Fruit fly (Drosophila melanogaster) whole organism, embryonic: ENCODE measurements around the gene CycG.
A peak's percentile ranks its signal among the peaks of the same experiment; 100 is the strongest.

Source experiments
- Antp ChIP-seq: fragments of 200-800 bp; sonication (Bioruptor generic); optimal IDR thresholded peaks from 3 replicates; lab custom pipeline; 2016; ENCODE audit warnings: missing biosample characterization, missing genetic modification characterization
- Bteb2 ChIP-seq: fragments of 200-800 bp; sonication (Bioruptor generic); optimal IDR thresholded peaks from 2 replicates; lab custom pipeline; 2016; ENCODE audit warnings: missing biosample characterization, missing genetic modification characterization
- CG10462 ChIP-seq: fragments of 200-800 bp; sonication (Bioruptor generic); optimal IDR thresholded peaks from 2 replicates; lab custom pipeline; 2016; ENCODE audit warnings: missing biosample characterization, missing genetic modification characterization
- CG10959 ChIP-seq: fragments of 200-800 bp; sonication (Bioruptor generic); IDR thresholded peaks from 2 replicates; pipeline ENCODE4 v1.3.6; 2022; ENCODE audit warnings: missing biosample characterization, missing genetic modification characterization
- CG11723 ChIP-seq: fragments of 200-800 bp; sonication (Bioruptor generic); optimal IDR thresholded peaks from 2 replicates; lab custom pipeline; 2017; ENCODE audit warnings: missing biosample characterization, mild to moderate bottlenecking, missing genetic modification characterization
- CG12236 ChIP-seq: fragments of 200-800 bp; sonication (Bioruptor generic); optimal IDR thresholded peaks from 2 replicates; lab custom pipeline; 2016; ENCODE audit warnings: missing biosample characterization, missing genetic modification characterization
- CG1233 ChIP-seq: fragments of 200-800 bp; sonication (Bioruptor generic); optimal IDR thresholded peaks from 4 replicates; lab custom pipeline; 2018; ENCODE audit warnings: missing biosample characterization, mild to moderate bottlenecking, missing genetic modification characterization
- CG12769 ChIP-seq: fragments of 200-800 bp; sonication (Bioruptor generic); optimal IDR thresholded peaks from 2 replicates; lab custom pipeline; 2019; ENCODE audit warnings: missing biosample characterization, mild to moderate bottlenecking, missing genetic modification characterization, moderate library complexity
- CG14965 ChIP-seq: fragments of 200-800 bp; sonication (Bioruptor generic); optimal IDR thresholded peaks from 2 replicates; lab custom pipeline; 2016; ENCODE audit warnings: missing biosample characterization, missing genetic modification characterization, borderline replicate concordance
- CG1529 ChIP-seq: fragments of 200-800 bp; sonication (Bioruptor generic); optimal IDR thresholded peaks from 3 replicates; lab custom pipeline; 2018; ENCODE audit warnings: missing biosample characterization, missing genetic modification characterization
- CG15696 ChIP-seq: fragments of 200-800 bp; sonication (Bioruptor generic); optimal IDR thresholded peaks from 2 replicates; lab custom pipeline; 2019; ENCODE audit warnings: missing biosample characterization, mild to moderate bottlenecking, missing genetic modification characterization, moderate library complexity
- CG17186 ChIP-seq: fragments of 200-800 bp; sonication (Bioruptor generic); optimal IDR thresholded peaks from 3 replicates; lab custom pipeline; 2017; ENCODE audit warnings: missing biosample characterization, missing genetic modification reagents, missing genetic modification characterization
- CG17328 ChIP-seq: fragments of 200-800 bp; sonication (Bioruptor generic); IDR thresholded peaks from 2 replicates; pipeline ENCODE4 v1.3.6; 2022; ENCODE audit warnings: missing biosample characterization, missing genetic modification characterization
- CG17361 ChIP-seq: fragments of 200-800 bp; sonication (Bioruptor generic); IDR thresholded peaks from 3 replicates; pipeline ENCODE4 v1.3.6; 2022; ENCODE audit warnings: missing biosample characterization, missing genetic modification characterization
- CG1792 ChIP-seq: fragments of 200-800 bp; sonication (Bioruptor generic); optimal IDR thresholded peaks from 2 replicates; lab custom pipeline; 2016; ENCODE audit warnings: missing biosample characterization, missing genetic modification characterization
- CG2202 ChIP-seq: fragments of 200-800 bp; sonication (Bioruptor generic); optimal IDR thresholded peaks from 2 replicates; lab custom pipeline; 2018; ENCODE audit warnings: missing biosample characterization, mild to moderate bottlenecking, missing genetic modification characterization
- CG30020 ChIP-seq: fragments of 200-800 bp; optimal IDR thresholded peaks from 2 replicates; lab custom pipeline; 2019; ENCODE audit warnings: missing biosample characterization, mild to moderate bottlenecking, missing genetic modification characterization, moderate library complexity
- CG33557 ChIP-seq: fragments of 200-800 bp; sonication (Bioruptor generic); optimal IDR thresholded peaks from 2 replicates; lab custom pipeline; 2019; ENCODE audit warnings: missing biosample characterization, mild to moderate bottlenecking, missing genetic modification characterization, moderate library complexity
- CG6813 ChIP-seq: fragments of 200-800 bp; sonication (Bioruptor generic); optimal IDR thresholded peaks from 2 replicates; lab custom pipeline; 2017; ENCODE audit warnings: missing biosample characterization, missing genetic modification characterization, mild to moderate bottlenecking, moderate library complexity, missing genetic modification reagents
- CG8924 ChIP-seq: fragments of 200-800 bp; optimal IDR thresholded peaks from 3 replicates; lab custom pipeline; 2019; ENCODE audit warnings: missing biosample characterization, mild to moderate bottlenecking, missing genetic modification characterization, moderate library complexity
- CG9727 ChIP-seq: fragments of 200-800 bp; sonication (Bioruptor generic); optimal IDR thresholded peaks from 3 replicates; lab custom pipeline; 2017; ENCODE audit warnings: missing biosample characterization, mild to moderate bottlenecking, missing genetic modification characterization
- D19A ChIP-seq: fragments of 200-800 bp; optimal IDR thresholded peaks from 3 replicates; lab custom pipeline; 2019; ENCODE audit warnings: missing biosample characterization, mild to moderate bottlenecking, missing genetic modification characterization, moderate library complexity
- Dbx ChIP-seq: fragments of 200-800 bp; sonication (Bioruptor generic); IDR thresholded peaks from 3 replicates; pipeline ENCODE4 v1.3.6; 2022; ENCODE audit warnings: missing biosample characterization, missing genetic modification characterization
- Drgx ChIP-seq: fragments of 200-800 bp; sonication (Bioruptor generic); IDR thresholded peaks from 2 replicates; pipeline ENCODE4 v1.3.6; 2022; ENCODE audit warnings: missing biosample characterization, missing genetic modification characterization
- Fer3 ChIP-seq: fragments of 200-800 bp; sonication (Bioruptor generic); optimal IDR thresholded peaks from 2 replicates; lab custom pipeline; 2018; ENCODE audit warnings: missing biosample characterization, mild to moderate bottlenecking, missing genetic modification characterization, moderate library complexity
- Hmr ChIP-seq: fragments of 200-800 bp; sonication (Bioruptor generic); optimal IDR thresholded peaks from 3 replicates; lab custom pipeline; 2017; ENCODE audit warnings: mild to moderate bottlenecking, missing biosample characterization, missing genetic modification reagents, missing genetic modification characterization
- Nf-YB ChIP-seq: fragments of 200-800 bp; sonication (Bioruptor generic); optimal IDR thresholded peaks from 3 replicates; lab custom pipeline; 2019; ENCODE audit warnings: missing biosample characterization, mild to moderate bottlenecking, missing genetic modification characterization, moderate library complexity
- Optix ChIP-seq: fragments of 200-800 bp; sonication (Bioruptor generic); IDR thresholded peaks from 3 replicates; pipeline ENCODE4 v1.3.6; 2022; ENCODE audit warnings: missing biosample characterization, missing genetic modification characterization
- PHDP ChIP-seq: fragments of 200-800 bp; sonication (Bioruptor generic); optimal IDR thresholded peaks from 3 replicates; lab custom pipeline; 2018; ENCODE audit warnings: missing biosample characterization, mild to moderate bottlenecking, missing genetic modification characterization, moderate library complexity
- ato ChIP-seq: fragments of 200-800 bp; sonication (Bioruptor generic); IDR thresholded peaks from 2 replicates; pipeline ENCODE4 v1.3.6; 2022; ENCODE audit warnings: missing biosample characterization, missing genetic modification characterization; ENCODE audit not compliant: partially characterized antibody
- bigmax ChIP-seq: fragments of 200-800 bp; sonication (Bioruptor generic); optimal IDR thresholded peaks from 2 replicates; lab custom pipeline; 2018; ENCODE audit warnings: missing biosample characterization, mild to moderate bottlenecking, missing genetic modification characterization
- crp ChIP-seq, 2 experiments: fragments of 200-800 bp; sonication (Bioruptor generic); optimal IDR thresholded peaks; 2 replicates in 1 of 2; 3 replicates in 1 of 2; lab custom pipeline; 2017; ENCODE audit warnings: missing biosample characterization in 2 of 2, missing genetic modification characterization in 2 of 2, mild to moderate bottlenecking in 1 of 2, moderate library complexity in 1 of 2
- dan ChIP-seq: fragments of 200-800 bp; sonication (Bioruptor generic); IDR thresholded peaks from 2 replicates; pipeline ENCODE4 v1.3.6; 2022; ENCODE audit warnings: missing biosample characterization, missing genetic modification characterization
- ewg ChIP-seq: fragments of 200-800 bp; sonication (Bioruptor generic); optimal IDR thresholded peaks from 3 replicates; lab custom pipeline; 2017; ENCODE audit warnings: mild to moderate bottlenecking, missing biosample characterization, missing genetic modification reagents, missing genetic modification characterization
- fd3F ChIP-seq: fragments of 200-800 bp; sonication (Bioruptor generic); optimal IDR thresholded peaks from 2 replicates; lab custom pipeline; 2018; ENCODE audit warnings: missing biosample characterization, mild to moderate bottlenecking, missing genetic modification characterization, moderate library complexity
- gce ChIP-seq: fragments of 200-800 bp; sonication (Bioruptor generic); IDR thresholded peaks from 3 replicates; pipeline ENCODE4 v1.3.6; 2022; ENCODE audit warnings: missing biosample characterization, missing genetic modification characterization
- gro ChIP-seq: fragments of 200-800 bp; sonication (Bioruptor generic); optimal IDR thresholded peaks from 2 replicates; lab custom pipeline; 2016; ENCODE audit warnings: missing biosample characterization, missing genetic modification characterization
- gsb-n ChIP-seq: fragments of 200-800 bp; sonication (Bioruptor generic); optimal IDR thresholded peaks from 3 replicates; lab custom pipeline; 2018; ENCODE audit warnings: missing biosample characterization, mild to moderate bottlenecking, missing genetic modification characterization
- hb ChIP-seq: fragments of 200-800 bp; sonication (Bioruptor generic); IDR thresholded peaks from 3 replicates; pipeline ENCODE4 v1.3.6; 2022; ENCODE audit warnings: missing biosample characterization, missing genetic modification characterization; ENCODE audit not compliant: partially characterized antibody
- lab ChIP-seq: fragments of 200-800 bp; sonication (Bioruptor generic); optimal IDR thresholded peaks from 3 replicates; lab custom pipeline; 2017; ENCODE audit warnings: missing biosample characterization, missing genetic modification characterization, mild to moderate bottlenecking, moderate library complexity, missing genetic modification reagents
- lbe ChIP-seq: fragments of 200-800 bp; sonication (Bioruptor generic); optimal IDR thresholded peaks from 2 replicates; lab custom pipeline; 2016; ENCODE audit warnings: missing biosample characterization, mild to moderate bottlenecking, missing genetic modification characterization
- odd ChIP-seq: fragments of 200-800 bp; sonication (Bioruptor generic); optimal IDR thresholded peaks from 2 replicates; lab custom pipeline; 2017; ENCODE audit warnings: missing biosample characterization, mild to moderate bottlenecking, missing genetic modification characterization
- p53 ChIP-seq: fragments of 200-800 bp; sonication (Bioruptor generic); optimal IDR thresholded peaks from 2 replicates; lab custom pipeline; 2016; ENCODE audit warnings: missing biosample characterization, missing genetic modification characterization
- phol ChIP-seq: fragments of 200-800 bp; sonication (Bioruptor generic); optimal IDR thresholded peaks from 3 replicates; lab custom pipeline; 2018; ENCODE audit warnings: missing biosample characterization, mild to moderate bottlenecking, missing genetic modification characterization, moderate library complexity
- ranshi ChIP-seq: fragments of 200-800 bp; sonication (Bioruptor generic); IDR thresholded peaks from 2 replicates; pipeline ENCODE4 v1.3.6; 2022; ENCODE audit warnings: missing biosample characterization, missing genetic modification characterization
- sob ChIP-seq: fragments of 200-800 bp; sonication (Bioruptor generic); IDR thresholded peaks from 2 replicates; pipeline ENCODE4 v1.3.6; 2022; ENCODE audit warnings: missing biosample characterization, missing genetic modification characterization
- trem ChIP-seq: fragments of 200-800 bp; optimal IDR thresholded peaks from 3 replicates; lab custom pipeline; 2019; ENCODE audit warnings: missing biosample characterization, mild to moderate bottlenecking, missing genetic modification characterization, moderate library complexity
- vfl ChIP-seq: fragments of 200-800 bp; sonication (Bioruptor generic); optimal IDR thresholded peaks from 2 replicates; lab custom pipeline; 2016; ENCODE audit warnings: missing biosample characterization, missing genetic modification characterization
- zen2 ChIP-seq: fragments of 200-800 bp; sonication (Bioruptor generic); IDR thresholded peaks from 3 replicates; pipeline ENCODE4 v1.3.6; 2022; ENCODE audit warnings: missing biosample characterization, missing genetic modification characterization; ENCODE audit not compliant: partially characterized antibody
- zfh1 ChIP-seq: fragments of 200-800 bp; sonication (Bioruptor generic); IDR thresholded peaks from 3 replicates; pipeline ENCODE4 v1.3.6; 2022; ENCODE audit warnings: missing biosample characterization, missing genetic modification characterization

CycG gene

dm6 chr3R:31609413-31610054 lies 2.9 kb downstream of the CycG start (continued):
- TF ChIP-seq dan (no peak), Hmr (GFP tag; lab: Kevin White, UChicago) (peak; percentile 73), CG17186 (GFP tag; lab: Kevin White, UChicago) (peak; percentile 52), CG11723 (GFP tag; lab: Kevin White, UChicago) (no peak), lab (peak; percentile 67), CG1233 (no peak), Dbx (GFP tag; lab: Robert Waterston, UW) (no peak), crp (GFP tag; optimal IDR thresholded peaks at IDR 0.05; lab: Kevin White, UChicago) (peak in 1 of 2 experiments; percentile 26), phol (no peak), zen2 (GFP tag; lab: Robert Waterston, UW) (no peak), CG10959 (GFP tag; lab: Robert Waterston, UW) (no peak), Drgx (GFP tag; lab: Robert Waterston, UW) (no peak), CG10462 (no peak), CG1529 (GFP tag; lab: Kevin White, UChicago) (no peak), ewg (GFP tag; lab: Kevin White, UChicago) (no peak), Optix (no peak), gro (GFP tag; lab: Kevin White, UChicago) (peak; percentile 28), zfh1 (no peak), CG2202 (tag; lab: Kevin White, UChicago) (peak; percentile 14), bigmax (GFP tag; lab: Kevin White, UChicago) (peak; percentile 52), CG6813 (GFP tag; lab: Kevin White, UChicago) (no peak), CG12769 (tag; lab: Kevin White, UChicago) (peak; percentile 75), CG15696 (peak; percentile 5), CG17328 (GFP tag; lab: Robert Waterston, UW) (no peak), Fer3 (tag; lab: Kevin White, UChicago) (peak; percentile 55), Nf-YB (GFP tag; lab: Kevin White, UChicago) (peak; percentile 4), vfl (no peak), p53 (GFP tag; lab: Kevin White, UChicago) (peak; percentile 8), CG17361 (GFP tag; lab: Robert Waterston, UW) (no peak), CG12236 (GFP tag; lab: Kevin White, UChicago) (peak; percentile 0), CG9727 (GFP tag; lab: Kevin White, UChicago) (no peak), PHDP (tag; lab: Kevin White, UChicago) (peak; percentile 49), gsb-n (tag; lab: Kevin White, UChicago) (no peak), CG14965 (GFP tag; lab: Kevin White, UChicago) (no peak), sob (no peak), CG1792 (peak; percentile 32), hb (GFP tag; lab: Robert Waterston, UW) (no peak), D19A (tag; lab: Kevin White, UChicago) (peak; percentile 38), gce (GFP tag; lab: Robert Waterston, UW) (no peak), ranshi (GFP tag; lab: Robert Waterston, UW) (no peak), CG30020 (tag; lab: Kevin White, UChicago) (no peak), lbe (GFP tag; lab: Kevin White, UChicago) (peak; percentile 62), Bteb2 (peak; percentile 10), Antp (no peak), trem (tag; lab: Kevin White, UChicago) (peak; percentile 77), CG8924 (peak; percentile 43), ato (GFP tag; lab: Robert Waterston, UW) (no peak), fd3F (GFP tag; lab: Kevin White, UChicago) (no peak), odd (GFP tag; lab: Kevin White, UChicago) (peak; percentile 1), CG33557 (GFP tag; lab: Kevin White, UChicago) (peak; percentile 16)
